Fruit fly (Drosophila melanogaster) whole organism, embryonic: ENCODE data around the gene CG14958.
A peak's percentile ranks its signal among the peaks of the same experiment; 100 is the strongest.

Experiments
- Aef1 ChIP-seq: fragments of 200-800 bp; sonication (Bioruptor generic); IDR thresholded peaks from 3 replicates; pipeline ENCODE4 v1.3.6; 2022; ENCODE audit warnings: missing biosample characterization, missing genetic modification characterization
- Asciz ChIP-seq: fragments of 200-800 bp; sonication (Bioruptor generic); optimal IDR thresholded peaks from 2 replicates; lab custom pipeline; 2017; ENCODE audit warnings: missing biosample characterization, mild to moderate bottlenecking, missing genetic modification characterization, missing genetic modification reagents
- B-H2 ChIP-seq: fragments of 200-800 bp; sonication (Bioruptor generic); optimal IDR thresholded peaks from 2 replicates; lab custom pipeline; 2018; ENCODE audit warnings: missing biosample characterization, mild to moderate bottlenecking, missing genetic modification characterization
- BEAF-32 ChIP-seq: fragments of 200-800 bp; sonication (Bioruptor generic); optimal IDR thresholded peaks from 3 replicates; lab custom pipeline; 2017; ENCODE audit warnings: missing biosample characterization, missing genetic modification characterization, mild to moderate bottlenecking, moderate library complexity, missing genetic modification reagents
- CG10366 ChIP-seq: fragments of 200-800 bp; sonication (Bioruptor generic); IDR thresholded peaks from 2 replicates; pipeline ENCODE4 v1.3.6; 2022; ENCODE audit warnings: missing biosample characterization, missing genetic modification characterization
- CG11695 ChIP-seq: fragments of 200-800 bp; sonication (Bioruptor generic); IDR thresholded peaks from 3 replicates; pipeline ENCODE4 v1.3.6; 2022; ENCODE audit warnings: missing biosample characterization, missing genetic modification characterization
- CG13296 ChIP-seq: fragments of 200-800 bp; sonication (Bioruptor generic); optimal IDR thresholded peaks from 3 replicates; lab custom pipeline; 2018; ENCODE audit warnings: missing biosample characterization, mild to moderate bottlenecking, missing genetic modification characterization
- CG1603 ChIP-seq: fragments of 200-800 bp; sonication (Bioruptor generic); optimal IDR thresholded peaks from 2 replicates; lab custom pipeline; 2019; ENCODE audit warnings: missing biosample characterization, mild to moderate bottlenecking, missing genetic modification characterization, moderate library complexity
- CG16779 ChIP-seq: fragments of 200-800 bp; sonication (Bioruptor generic); IDR thresholded peaks from 2 replicates; pipeline ENCODE4 v1.3.6; 2022; ENCODE audit warnings: missing biosample characterization, missing genetic modification characterization
- CG18011 ChIP-seq: fragments of 200-800 bp; sonication (Bioruptor generic); optimal IDR thresholded peaks from 2 replicates; lab custom pipeline; 2017; ENCODE audit warnings: missing biosample characterization, missing genetic modification characterization, mild to moderate bottlenecking, moderate library complexity, missing genotype
- CG18262 ChIP-seq: fragments of 200-800 bp; optimal IDR thresholded peaks from 3 replicates; lab custom pipeline; 2019; ENCODE audit warnings: missing biosample characterization, mild to moderate bottlenecking, missing genetic modification characterization, moderate library complexity
- CG2889 ChIP-seq: fragments of 200-800 bp; sonication (Bioruptor generic); IDR thresholded peaks from 3 replicates; pipeline ENCODE4 v1.3.6; 2022; ENCODE audit warnings: missing biosample characterization, missing genetic modification characterization
- CG30020 ChIP-seq: fragments of 200-800 bp; optimal IDR thresholded peaks from 2 replicates; lab custom pipeline; 2019; ENCODE audit warnings: missing biosample characterization, mild to moderate bottlenecking, missing genetic modification characterization, moderate library complexity
- CG4424 ChIP-seq: fragments of 200-800 bp; sonication (Bioruptor generic); optimal IDR thresholded peaks from 3 replicates; lab custom pipeline; 2016; ENCODE audit warnings: missing biosample characterization, missing genetic modification characterization
- CG4854 ChIP-seq: fragments of 200-800 bp; sonication (Bioruptor generic); optimal IDR thresholded peaks from 2 replicates; lab custom pipeline; 2016; ENCODE audit warnings: missing biosample characterization, missing genetic modification characterization, inconsistent platforms
- CG6254 ChIP-seq: fragments of 200-800 bp; sonication (Bioruptor generic); optimal IDR thresholded peaks from 3 replicates; lab custom pipeline; 2017; ENCODE audit warnings: mild to moderate bottlenecking, missing biosample characterization, missing genetic modification reagents, missing genetic modification characterization
- CG7372 ChIP-seq: fragments of 200-800 bp; sonication (Bioruptor generic); IDR thresholded peaks from 2 replicates; pipeline ENCODE4 v1.3.6; 2022; ENCODE audit warnings: missing biosample characterization, missing genetic modification characterization
- CG9876 ChIP-seq: fragments of 200-800 bp; sonication (Bioruptor generic); optimal IDR thresholded peaks from 2 replicates; lab custom pipeline; 2016; ENCODE audit warnings: missing biosample characterization, missing genetic modification characterization
- CG9932 ChIP-seq: fragments of 200-800 bp; sonication (Bioruptor generic); IDR thresholded peaks from 2 replicates; pipeline ENCODE4 v1.3.6; 2022; ENCODE audit warnings: missing biosample characterization, missing genetic modification characterization
- Hand ChIP-seq: fragments of 200-800 bp; sonication (Bioruptor generic); optimal IDR thresholded peaks from 2 replicates; lab custom pipeline; 2017; ENCODE audit warnings: mild to moderate bottlenecking, missing biosample characterization, missing genetic modification reagents, missing genetic modification characterization
- HmgZ ChIP-seq: fragments of 200-800 bp; sonication (Bioruptor generic); optimal IDR thresholded peaks from 2 replicates; lab custom pipeline; 2018; ENCODE audit warnings: missing biosample characterization, mild to moderate bottlenecking, missing genetic modification characterization
- Lhr ChIP-seq: fragments of 200-800 bp; sonication (Bioruptor generic); optimal IDR thresholded peaks from 3 replicates; lab custom pipeline; 2017; ENCODE audit warnings: mild to moderate bottlenecking, missing biosample characterization, missing genetic modification reagents, missing genetic modification characterization
- Neu2 ChIP-seq: fragments of 200-800 bp; sonication (Bioruptor generic); optimal IDR thresholded peaks from 3 replicates; lab custom pipeline; 2016; ENCODE audit warnings: missing biosample characterization, missing genetic modification characterization, borderline replicate concordance
- Optix ChIP-seq: fragments of 200-800 bp; sonication (Bioruptor generic); IDR thresholded peaks from 3 replicates; pipeline ENCODE4 v1.3.6; 2022; ENCODE audit warnings: missing biosample characterization, missing genetic modification characterization
- Poxn ChIP-seq: fragments of 200-800 bp; sonication (Bioruptor generic); IDR thresholded peaks from 2 replicates; pipeline ENCODE4 v1.3.6; 2022; ENCODE audit warnings: missing biosample characterization, missing genetic modification characterization
- Scr ChIP-seq: fragments of 200-800 bp; sonication (Bioruptor generic); IDR thresholded peaks from 2 replicates; pipeline ENCODE4 v1.3.6; 2022; ENCODE audit warnings: missing biosample characterization, missing genetic modification characterization; ENCODE audit not compliant: partially characterized antibody
- Side ChIP-seq: fragments of 200-800 bp; sonication (Bioruptor generic); optimal IDR thresholded peaks from 2 replicates; lab custom pipeline; 2016; ENCODE audit warnings: missing biosample characterization, missing genetic modification characterization
- Xbp1 ChIP-seq: fragments of 200-800 bp; sonication (Bioruptor generic); optimal IDR thresholded peaks from 3 replicates; lab custom pipeline; 2016; ENCODE audit warnings: missing biosample characterization, mild to moderate bottlenecking, missing genetic modification characterization
- Xrp1 ChIP-seq: fragments of 200-800 bp; sonication (Bioruptor generic); IDR thresholded peaks from 2 replicates; pipeline ENCODE4 v1.3.6; 2022; ENCODE audit warnings: missing biosample characterization, missing genetic modification characterization
- aop ChIP-seq: fragments of 200-800 bp; sonication (Bioruptor generic); IDR thresholded peaks from 2 replicates; pipeline ENCODE4 v1.3.6; 2022; ENCODE audit warnings: missing biosample characterization, missing genetic modification characterization
- br ChIP-seq: fragments of >200 bp; optimal IDR thresholded peaks from 2 replicates; lab custom pipeline; 2017
- caup ChIP-seq: fragments of 200-800 bp; sonication (Bioruptor generic); optimal IDR thresholded peaks from 3 replicates; lab custom pipeline; 2017; ENCODE audit warnings: missing biosample characterization, mild to moderate bottlenecking, missing genetic modification characterization, moderate library complexity; ENCODE audit not compliant: severe bottlenecking
- chm ChIP-seq: fragments of 200-800 bp; sonication (Bioruptor generic); IDR thresholded peaks from 2 replicates; pipeline ENCODE4 v1.3.6; 2022; ENCODE audit warnings: missing biosample characterization, missing genetic modification characterization
- corto ChIP-seq: fragments of 200-800 bp; sonication (Bioruptor generic); optimal IDR thresholded peaks from 2 replicates; lab custom pipeline; 2016; ENCODE audit warnings: missing biosample characterization, mild to moderate bottlenecking, missing genetic modification characterization, moderate library complexity
- dan ChIP-seq: fragments of 200-800 bp; sonication (Bioruptor generic); IDR thresholded peaks from 2 replicates; pipeline ENCODE4 v1.3.6; 2022; ENCODE audit warnings: missing biosample characterization, missing genetic modification characterization
- danr ChIP-seq: fragments of 200-800 bp; sonication (Bioruptor generic); IDR thresholded peaks from 2 replicates; pipeline ENCODE4 v1.3.6; 2022; ENCODE audit warnings: missing biosample characterization, missing genetic modification characterization
- gce ChIP-seq: fragments of 200-800 bp; sonication (Bioruptor generic); IDR thresholded peaks from 3 replicates; pipeline ENCODE4 v1.3.6; 2022; ENCODE audit warnings: missing biosample characterization, missing genetic modification characterization
- gsb ChIP-seq: fragments of 200-800 bp; sonication (Bioruptor generic); IDR thresholded peaks from 2 replicates; pipeline ENCODE4 v1.3.6; 2022; ENCODE audit warnings: missing biosample characterization, missing genetic modification characterization
- hb ChIP-seq: fragments of 200-800 bp; sonication (Bioruptor generic); IDR thresholded peaks from 3 replicates; pipeline ENCODE4 v1.3.6; 2022; ENCODE audit warnings: missing biosample characterization, missing genetic modification characterization; ENCODE audit not compliant: partially characterized antibody
- jigr1 ChIP-seq: fragments of 200-800 bp; sonication (Bioruptor generic); IDR thresholded peaks from 3 replicates; pipeline ENCODE4 v1.3.6; 2022; ENCODE audit warnings: missing biosample characterization, missing genetic modification characterization
- maf-S ChIP-seq: fragments of 200-800 bp; sonication (Bioruptor generic); optimal IDR thresholded peaks from 2 replicates; lab custom pipeline; 2016; ENCODE audit warnings: missing biosample characterization, missing genetic modification characterization
- nmo ChIP-seq: fragments of 200-800 bp; sonication (Bioruptor generic); optimal IDR thresholded peaks from 2 replicates; lab custom pipeline; 2018; ENCODE audit warnings: missing biosample characterization, mild to moderate bottlenecking, missing genetic modification characterization, moderate library complexity
- nom ChIP-seq: fragments of 200-800 bp; sonication (Bioruptor generic); optimal IDR thresholded peaks from 2 replicates; lab custom pipeline; 2017; ENCODE audit warnings: missing biosample characterization, missing genetic modification characterization, mild to moderate bottlenecking, moderate library complexity, missing genetic modification reagents
- rib ChIP-seq: fragments of 200-800 bp; sonication (Bioruptor generic); IDR thresholded peaks from 2 replicates; pipeline ENCODE4 v1.3.6; 2022; ENCODE audit warnings: missing biosample characterization, missing genetic modification characterization
- sqz ChIP-seq: fragments of 200-800 bp; sonication (Bioruptor generic); optimal IDR thresholded peaks from 3 replicates; lab custom pipeline; 2018; ENCODE audit warnings: missing biosample characterization, mild to moderate bottlenecking, missing genetic modification characterization
- tgo ChIP-seq: fragments of 200-800 bp; sonication (Bioruptor generic); IDR thresholded peaks from 3 replicates; pipeline ENCODE4 v1.3.6; 2022; ENCODE audit warnings: missing biosample characterization, missing genetic modification characterization
- tio ChIP-seq: fragments of 200-800 bp; sonication (Bioruptor generic); optimal IDR thresholded peaks from 2 replicates; lab custom pipeline; 2017; ENCODE audit warnings: missing biosample characterization, missing genetic modification characterization, inconsistent platforms
- unc-4 ChIP-seq: fragments of 200-800 bp; sonication (Bioruptor generic); IDR thresholded peaks from 2 replicates; pipeline ENCODE4 v1.3.6; 2022; ENCODE audit warnings: missing biosample characterization, missing genetic modification characterization; ENCODE audit not compliant: partially characterized antibody
- zen ChIP-seq: fragments of 200-800 bp; sonication (Bioruptor generic); optimal IDR thresholded peaks from 3 replicates; lab custom pipeline; 2018; ENCODE audit warnings: missing biosample characterization, mild to moderate bottlenecking, missing genetic modification characterization, moderate library complexity
- zf30C ChIP-seq: fragments of 200-800 bp; sonication (Bioruptor generic); optimal IDR thresholded peaks from 3 replicates; lab custom pipeline; 2018; ENCODE audit warnings: missing biosample characterization, mild to moderate bottlenecking, missing genetic modification characterization

The CG14958 gene

DNA sequence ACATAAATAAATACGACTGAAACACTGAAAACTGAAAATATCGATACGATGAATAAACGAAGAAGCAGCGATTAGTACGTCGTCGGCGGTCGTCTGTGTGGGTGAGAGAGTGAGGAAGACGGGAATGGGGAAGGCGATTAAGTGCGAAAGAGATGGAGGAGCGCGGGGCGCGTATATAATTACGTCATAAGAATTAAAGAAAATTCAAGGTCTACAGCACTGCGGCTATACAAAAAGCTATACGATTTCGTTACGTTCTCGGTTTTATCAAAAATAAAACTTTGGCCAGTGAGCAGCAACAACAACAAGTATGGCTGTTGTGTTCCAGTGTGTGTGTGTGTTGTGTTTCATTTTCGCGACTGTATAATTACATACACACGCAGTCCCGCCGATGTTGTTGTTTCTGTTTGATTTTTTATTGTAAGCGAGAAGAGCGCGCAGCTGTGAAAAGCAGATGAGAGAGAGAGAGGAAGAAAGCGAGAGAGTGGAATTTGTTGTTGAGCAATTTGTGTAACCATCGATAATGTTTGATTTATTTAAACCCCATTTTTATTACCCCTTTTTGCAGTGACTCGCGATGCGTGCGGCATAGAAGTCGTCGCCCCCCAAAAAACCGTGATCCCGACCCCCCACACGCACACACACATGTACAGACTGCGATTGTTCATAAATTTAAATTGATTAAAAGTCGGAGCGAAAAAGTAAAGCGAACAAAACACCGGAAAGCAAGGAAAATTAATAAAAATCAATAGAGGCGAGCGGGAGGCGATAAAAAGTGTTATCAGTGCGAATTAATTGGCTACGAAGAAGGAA, 40.5 kb upstream of the CG14958 start (continued):
- TF ChIP-seq zf30C (no peak), hb (no peak), BEAF-32 (GFP tag; lab: Kevin White, UChicago) (no peak), chm (GFP tag; lab: Robert Waterston, UW) (no peak), zen (tag; lab: Kevin White, UChicago) (peak; percentile 28), tgo (GFP tag; lab: Robert Waterston, UW) (no peak), Scr (GFP tag; lab: Robert Waterston, UW) (no peak), sqz (GFP tag; lab: Kevin White, UChicago) (no peak), gsb (GFP tag; lab: Robert Waterston, UW) (no peak), CG13296 (GFP tag; lab: Kevin White, UChicago) (peak; percentile 51), danr (no peak), maf-S (GFP tag; lab: Kevin White, UChicago) (no peak), CG4424 (GFP tag; lab: Kevin White, UChicago) (no peak), caup (peak; percentile 8), nmo (GFP tag; lab: Kevin White, UChicago) (no peak), Xbp1 (GFP tag; lab: Kevin White, UChicago) (no peak), unc-4 (GFP tag; lab: Robert Waterston, UW) (peak; percentile 42), tio (GFP tag; lab: Kevin White, UChicago) (no peak), Aef1 (GFP tag; lab: Robert Waterston, UW) (0 out of 3 replicates have a peak, but pooled peaks have one; percentile 37), nom (GFP tag; lab: Kevin White, UChicago) (peak; percentile 25), CG18262 (no peak), Hand (GFP tag; lab: Kevin White, UChicago) (no peak), dan (GFP tag; lab: Robert Waterston, UW) (no peak), CG2889 (GFP tag; lab: Robert Waterston, UW) (no peak), aop (GFP tag; lab: Robert Waterston, UW) (no peak), jigr1 (GFP tag; lab: Robert Waterston, UW) (no peak), CG10366 (GFP tag; lab: Robert Waterston, UW) (no peak), Poxn (GFP tag; lab: Robert Waterston, UW) (no peak), CG18011 (no peak), CG30020 (tag; lab: Kevin White, UChicago) (no peak), CG9876 (GFP tag; lab: Kevin White, UChicago) (no peak), rib (peak; percentile 86), corto (GFP tag; lab: Kevin White, UChicago) (no peak), HmgZ (tag; lab: Kevin White, UChicago) (peak; percentile 50), CG1603 (no peak), Lhr (GFP tag; lab: Kevin White, UChicago) (no peak), CG11695 (GFP tag; lab: Robert Waterston, UW) (no peak), Neu2 (GFP tag; lab: Kevin White, UChicago) (no peak), Side (GFP tag; lab: Kevin White, UChicago) (no peak), B-H2 (no peak), gce (GFP tag; lab: Robert Waterston, UW) (no peak), CG6254 (GFP tag; lab: Kevin White, UChicago) (no peak), br (no peak), CG4854 (no peak), Optix (GFP tag; lab: Robert Waterston, UW) (no peak), CG9932 (peak; percentile 13; the same call in 1 of the 2 replicates), CG16779 (no peak), Asciz (GFP tag; lab: Kevin White, UChicago) (no peak), CG7372 (GFP tag; lab: Robert Waterston, UW) (no peak), Xrp1 (GFP tag; lab: Robert Waterston, UW) (no peak)
